Worm (Caenorhabditis elegans) whole organism, mixed stage, embryonic: ENCODE results near the gene catp-7.

Experiments used
- M03D4.4 ChIP-seq: sonication (generic microtip); optimal IDR thresholded peaks from 2 replicates; lab custom pipeline; 2017; ENCODE audit warnings: mild to moderate bottlenecking, missing genetic modification characterization, missing compliant biosample characterization
- blmp-1 ChIP-seq: fragments of 150-350 bp; optimal IDR thresholded peaks from 2 replicates; lab custom pipeline; 2014; ENCODE audit warnings: missing biosample characterization, missing genetic modification characterization
- ceh-39 ChIP-seq: fragments of 150-350 bp; optimal IDR thresholded peaks from 2 replicates; lab custom pipeline; 2014; ENCODE audit warnings: missing biosample characterization, missing genetic modification characterization
- ceh-43 ChIP-seq: fragments of 200-800 bp; sonication (Bioruptor generic); optimal IDR thresholded peaks from 2 replicates; lab custom pipeline; 2018; ENCODE audit warnings: mild to moderate bottlenecking, missing genetic modification characterization, moderate library complexity, missing compliant biosample characterization
- ceh-83 ChIP-seq: fragments of 200-800 bp; sonication (Bioruptor generic); optimal IDR thresholded peaks from 2 replicates; lab custom pipeline; 2018; ENCODE audit warnings: mild to moderate bottlenecking, missing genetic modification characterization, missing compliant biosample characterization
- ces-1 ChIP-seq: fragments of 150-350 bp; optimal IDR thresholded peaks from 2 replicates; lab custom pipeline; 2014; ENCODE audit warnings: missing biosample characterization, missing genetic modification reagents, missing genetic modification characterization
- cnd-1 ChIP-seq: fragments of 200-800 bp; sonication (Bioruptor generic); optimal IDR thresholded peaks from 2 replicates; lab custom pipeline; 2018; ENCODE audit warnings: mild to moderate bottlenecking, missing genetic modification characterization, missing compliant biosample characterization
- drap-1 ChIP-seq: fragments of 200-800 bp; sonication (Bioruptor generic); optimal IDR thresholded peaks from 3 replicates; lab custom pipeline; 2018; ENCODE audit warnings: mild to moderate bottlenecking, missing genetic modification characterization, missing compliant biosample characterization
- elt-3 ChIP-seq: fragments of 150-350 bp; optimal IDR thresholded peaks from 2 replicates; lab custom pipeline; 2014; ENCODE audit warnings: missing biosample characterization, missing genetic modification characterization
- flh-1 ChIP-seq: fragments of 200-800 bp; sonication (Bioruptor generic); optimal IDR thresholded peaks from 2 replicates; lab custom pipeline; 2018; ENCODE audit warnings: mild to moderate bottlenecking, missing genetic modification characterization, moderate library complexity, missing compliant biosample characterization
- ham-2 ChIP-seq: fragments of 200-800 bp; sonication (Bioruptor generic); optimal IDR thresholded peaks from 2 replicates; lab custom pipeline; 2018; ENCODE audit warnings: mild to moderate bottlenecking, missing genetic modification characterization, missing compliant biosample characterization
- hlh-1 ChIP-seq: fragments of 150-350 bp; optimal IDR thresholded peaks from 2 replicates; lab custom pipeline; 2014; ENCODE audit warnings: missing biosample characterization, missing genetic modification reagents, missing genetic modification characterization
- lin-13 ChIP-seq: fragments of 150-350 bp; optimal IDR thresholded peaks from 2 replicates; lab custom pipeline; 2014; ENCODE audit warnings: missing biosample characterization, missing genetic modification characterization
- lin-32 ChIP-seq: fragments of 200-800 bp; sonication (Bioruptor generic); optimal IDR thresholded peaks from 2 replicates; lab custom pipeline; 2018; ENCODE audit warnings: mild to moderate bottlenecking, missing genetic modification characterization, missing compliant biosample characterization
- lsy-2 ChIP-seq: fragments of 150-350 bp; optimal IDR thresholded peaks from 2 replicates; lab custom pipeline; 2014; ENCODE audit warnings: missing biosample characterization, missing genetic modification characterization
- mab-5 ChIP-seq: fragments of 150-350 bp; optimal IDR thresholded peaks from 2 replicates; lab custom pipeline; 2014; ENCODE audit warnings: missing biosample characterization, missing genetic modification characterization
- mep-1 ChIP-seq: fragments of 150-350 bp; optimal IDR thresholded peaks from 2 replicates; lab custom pipeline; 2017; ENCODE audit warnings: missing biosample characterization, missing genetic modification reagents, missing genetic modification characterization, inconsistent platforms
- mls-2 ChIP-seq: sonication (generic microtip); optimal IDR thresholded peaks from 2 replicates; lab custom pipeline; 2016; ENCODE audit warnings: mild to moderate bottlenecking, missing genetic modification characterization, moderate library complexity, missing compliant biosample characterization
- nhr-12 ChIP-seq: fragments of 150-350 bp; optimal IDR thresholded peaks from 2 replicates; lab custom pipeline; 2014; ENCODE audit warnings: missing biosample characterization, missing genetic modification characterization
- nhr-2 ChIP-seq: fragments of 150-350 bp; optimal IDR thresholded peaks from 2 replicates; lab custom pipeline; 2014; ENCODE audit warnings: missing biosample characterization, missing genetic modification characterization
- nhr-237 ChIP-seq: fragments of 150-350 bp; optimal IDR thresholded peaks from 2 replicates; lab custom pipeline; 2014; ENCODE audit warnings: missing biosample characterization, missing genetic modification characterization
- nhr-28 ChIP-seq: fragments of 150-350 bp; optimal IDR thresholded peaks from 2 replicates; lab custom pipeline; 2014; ENCODE audit warnings: missing biosample characterization, missing genetic modification characterization
- nhr-76 ChIP-seq: sonication (generic microtip); optimal IDR thresholded peaks from 2 replicates; lab custom pipeline; 2017; ENCODE audit warnings: missing biosample characterization, missing genetic modification characterization
- pha-4 ChIP-seq: fragments of 150-350 bp; optimal IDR thresholded peaks from 2 replicates; lab custom pipeline; 2018; ENCODE audit warnings: missing biosample characterization, missing genetic modification reagents, missing genetic modification characterization
- sem-2 ChIP-seq: fragments of 200-800 bp; sonication (Bioruptor generic); optimal IDR thresholded peaks from 2 replicates; lab custom pipeline; 2018; ENCODE audit warnings: mild to moderate bottlenecking, missing genetic modification characterization, missing compliant biosample characterization
- snpc-4 ChIP-seq: fragments of 150-350 bp; optimal IDR thresholded peaks from 2 replicates; lab custom pipeline; 2014; ENCODE audit warnings: missing biosample characterization, missing genetic modification characterization
- sptf-1 ChIP-seq: sonication (generic microtip); optimal IDR thresholded peaks from 2 replicates; lab custom pipeline; 2017; ENCODE audit warnings: mild to moderate bottlenecking, missing genetic modification characterization, moderate library complexity, missing compliant biosample characterization
- tbx-8 ChIP-seq: fragments of 200-800 bp; sonication (Bioruptor generic); optimal IDR thresholded peaks from 2 replicates; lab custom pipeline; 2018; ENCODE audit warnings: mild to moderate bottlenecking, missing genetic modification characterization, moderate library complexity, missing compliant biosample characterization
- unc-120 ChIP-seq: sonication (generic microtip); optimal IDR thresholded peaks from 2 replicates; lab custom pipeline; 2017; ENCODE audit warnings: missing genetic modification characterization, missing compliant biosample characterization; ENCODE audit not compliant: poor library complexity, severe bottlenecking
- unc-39 ChIP-seq: fragments of 150-350 bp; optimal IDR thresholded peaks from 2 replicates; lab custom pipeline; 2014; ENCODE audit warnings: missing biosample characterization, missing genetic modification characterization
- unc-62 ChIP-seq: fragments of 150-350 bp; optimal IDR thresholded peaks from 2 replicates; lab custom pipeline; 2014; ENCODE audit warnings: missing biosample characterization, missing genetic modification reagents, missing genetic modification characterization
- zip-8 ChIP-seq: fragments of 150-350 bp; optimal IDR thresholded peaks from 2 replicates; lab custom pipeline; 2014; ENCODE audit warnings: missing biosample characterization, missing genetic modification characterization
- ztf-11 ChIP-seq: fragments of 150-350 bp; optimal IDR thresholded peaks from 2 replicates; lab custom pipeline; 2014; ENCODE audit warnings: missing biosample characterization, missing genetic modification characterization

catp-7 gene

DNA sequence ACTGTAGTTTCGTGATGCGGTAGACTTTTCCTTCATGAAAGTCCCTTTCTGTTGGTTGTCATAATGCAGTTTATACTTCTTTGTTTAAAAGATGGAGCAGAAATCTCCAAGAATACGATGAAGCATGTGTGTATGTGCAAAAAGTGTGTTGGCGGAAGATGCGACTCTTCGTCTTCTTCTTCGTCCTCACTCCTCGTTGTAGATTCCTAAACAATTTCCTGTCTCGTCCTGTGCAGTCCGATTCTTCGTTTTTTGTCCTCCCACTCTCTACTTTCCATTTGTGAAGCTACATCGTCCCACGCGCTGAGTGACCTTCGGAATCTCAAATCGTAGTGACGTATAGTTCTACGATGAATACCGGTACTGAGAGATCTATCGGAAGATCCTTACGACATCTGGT, 42.5 kb downstream of the catp-7 start:
- TF ChIP-seq nhr-12 (no peak), ham-2 (GFP tag; lab: Kevin White, UChicago) (no peak), elt-3 (tag; lab: Kevin White, UChicago) (no peak), ceh-83 (GFP tag; lab: Kevin White, UChicago) (no peak), ceh-39 (no peak), lin-13 (no peak), hlh-1 (tag; lab: Kevin White, UChicago) (no peak), ceh-43 (GFP tag; lab: Kevin White, UChicago) (no peak), zip-8 (tag; lab: Kevin White, UChicago) (no peak), cnd-1 (tag; lab: Kevin White, UChicago) (no peak)

DNA sequence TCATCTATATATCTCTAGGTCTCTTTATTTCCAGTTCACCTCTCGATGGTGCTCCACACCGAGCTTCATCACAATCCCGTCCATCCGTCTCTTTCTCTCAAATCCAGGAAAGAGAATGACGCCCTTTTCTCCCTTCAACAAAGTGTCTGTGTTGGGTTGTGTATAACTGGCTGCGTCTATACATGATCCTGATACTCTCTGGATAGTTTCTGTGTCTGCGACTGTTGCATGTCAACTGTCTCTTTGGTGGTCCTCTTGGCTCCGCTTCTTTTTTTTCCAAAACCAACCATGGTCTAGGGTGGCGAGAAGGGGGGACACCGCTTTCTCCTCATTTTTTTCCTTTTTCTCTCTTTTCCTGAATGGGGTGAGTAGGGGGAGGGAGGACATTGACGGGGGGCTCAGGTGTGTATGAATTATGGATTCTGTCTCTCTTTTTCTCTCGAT, 43.8 kb downstream of the catp-7 start:
- no peak for TF ChIP-seq sptf-1
- TF ChIP-seq ceh-43 (GFP tag; lab: Kevin White, UChicago): no peak
- no peak for TF ChIP-seq cnd-1 (tag; lab: Kevin White, UChicago)
- TF ChIP-seq tbx-8 (GFP tag; lab: Kevin White, UChicago): no peak
- TF ChIP-seq zip-8 (tag; lab: Kevin White, UChicago): no peak
- peak; percentile 27 for TF ChIP-seq ces-1
- TF ChIP-seq nhr-2 (tag; lab: Kevin White, UChicago): no peak
- TF ChIP-seq lin-32: no peak
- peak; percentile 59 for TF ChIP-seq hlh-1 (tag; lab: Kevin White, UChicago)
- TF ChIP-seq drap-1 (GFP tag; lab: Kevin White, UChicago): peak; percentile 4
- TF ChIP-seq unc-120 (tag; lab: Kevin White, UChicago): peak; percentile 94
- TF ChIP-seq lin-13: no peak
- no peak for TF ChIP-seq ceh-39
- TF ChIP-seq nhr-237: peak; percentile 1
- TF ChIP-seq mep-1 (tag; lab: Kevin White, UChicago): no peak
- TF ChIP-seq mab-5 (tag; lab: Kevin White, UChicago): no peak
- peak; percentile 67 for TF ChIP-seq unc-62 (GFP tag; lab: Kevin White, UChicago)
- TF ChIP-seq mls-2 (tag; lab: Kevin White, UChicago): no peak

DNA sequence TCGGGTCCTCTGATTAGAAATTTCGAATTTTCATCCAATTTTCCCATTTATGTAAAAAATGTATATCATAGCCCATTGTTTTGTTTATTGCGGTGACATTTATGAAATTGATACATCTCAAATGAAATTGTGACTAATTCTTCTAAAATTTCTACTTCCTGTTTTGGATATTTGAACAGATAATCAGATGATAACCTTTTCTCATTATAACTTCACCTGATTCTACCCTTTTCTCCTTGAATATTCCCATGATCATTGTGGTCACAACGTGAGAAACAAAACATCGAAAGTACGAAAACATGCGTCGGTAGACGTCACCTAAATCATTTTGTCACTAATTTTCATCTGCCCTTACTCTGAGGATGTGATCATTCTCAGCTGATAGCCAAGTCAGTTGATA, 44.5 kb downstream of the catp-7 start:
- TF ChIP-seq lsy-2 (tag; lab: Kevin White, UChicago): no peak
- TF ChIP-seq unc-39 (tag; lab: Kevin White, UChicago): no peak
- no peak for TF ChIP-seq nhr-237
- TF ChIP-seq unc-120 (tag; lab: Kevin White, UChicago): no peak
- TF ChIP-seq unc-62 (GFP tag; lab: Kevin White, UChicago): no peak
- no peak for TF ChIP-seq nhr-28 (tag; lab: Kevin White, UChicago)
- no peak for TF ChIP-seq hlh-1 (tag; lab: Kevin White, UChicago)
- TF ChIP-seq elt-3 (tag; lab: Kevin White, UChicago): no peak
- TF ChIP-seq ceh-39: no peak
- no peak for TF ChIP-seq zip-8 (tag; lab: Kevin White, UChicago)

ce11 chrIV:8631033-8631432, 45.2 kb downstream of the catp-7 start, which contains the start of gene dgk-4:
Gene dgk-4, plus strand, starts transcription at chrIV:8631333.
- TF ChIP-seq pha-4 (no peak), mls-2 (tag; lab: Kevin White, UChicago) (no peak), ham-2 (GFP tag; lab: Kevin White, UChicago) (no peak), sem-2 (GFP tag; lab: Kevin White, UChicago) (no peak), zip-8 (tag; lab: Kevin White, UChicago) (no peak), nhr-76 (tag; lab: Kevin White, UChicago) (no peak), nhr-28 (tag; lab: Kevin White, UChicago) (no peak), snpc-4 (no peak), flh-1 (no peak), nhr-2 (tag; lab: Kevin White, UChicago) (no peak), M03D4.4 (tag; lab: Kevin White, UChicago) (no peak), blmp-1 (tag; lab: Kevin White, UChicago) (no peak), lin-13 (no peak), ces-1 (no peak), tbx-8 (GFP tag; lab: Kevin White, UChicago) (no peak), ceh-83 (GFP tag; lab: Kevin White, UChicago) (no peak), ztf-11 (tag; lab: Kevin White, UChicago) (no peak), nhr-12 (no peak), nhr-237 (no peak), drap-1 (GFP tag; lab: Kevin White, UChicago) (no peak)
